Fruit fly (Drosophila melanogaster) whole organism, prepupa: ENCODE measurements around the gene mask.

Source experiments
- CG3919 ChIP-seq: fragments of 200-800 bp; sonication (Bioruptor generic); optimal IDR thresholded peaks from 3 replicates; lab custom pipeline; 2016; ENCODE audit warnings: missing biosample characterization, missing genetic modification characterization
- CG8632 ChIP-seq: fragments of 200-800 bp; sonication (Bioruptor generic); optimal IDR thresholded peaks from 3 replicates; lab custom pipeline; 2016; ENCODE audit warnings: missing biosample characterization, missing genetic modification characterization
- Eip93F ChIP-seq: fragments of 200-800 bp; sonication (Bioruptor generic); optimal IDR thresholded peaks from 2 replicates; lab custom pipeline; 2016; ENCODE audit warnings: missing biosample characterization, mild to moderate bottlenecking, missing genetic modification characterization
- Hr38 ChIP-seq: sonication (Bioruptor generic); optimal IDR thresholded peaks from 2 replicates; lab custom pipeline; 2016; ENCODE audit warnings: missing biosample characterization, missing genetic modification characterization
- Lpt ChIP-seq: fragments of 200-800 bp; sonication (Bioruptor generic); optimal IDR thresholded peaks from 3 replicates; lab custom pipeline; 2016; ENCODE audit warnings: missing biosample characterization, missing genetic modification characterization
- achi ChIP-seq: fragments of 200-800 bp; sonication (Bioruptor generic); optimal IDR thresholded peaks from 3 replicates; lab custom pipeline; 2016; ENCODE audit warnings: missing biosample characterization, missing genetic modification characterization
- acj6 ChIP-seq: fragments of 200-800 bp; sonication (Bioruptor generic); optimal IDR thresholded peaks from 3 replicates; lab custom pipeline; 2016; ENCODE audit warnings: missing biosample characterization, missing genetic modification characterization
- lz ChIP-seq: fragments of 200-800 bp; sonication (Bioruptor generic); optimal IDR thresholded peaks from 3 replicates; lab custom pipeline; 2016; ENCODE audit warnings: missing biosample characterization, missing genetic modification characterization

- TF ChIP-seq Hr38 (GFP tag; lab: Kevin White, UChicago) (no peak), CG3919 (GFP tag; lab: Kevin White, UChicago) (peak; percentile 81), Eip93F (GFP tag; lab: Kevin White, UChicago) (no peak), CG8632 (peak; percentile 64), lz (GFP tag; lab: Kevin White, UChicago) (peak; percentile 79), Lpt (no peak), acj6 (GFP tag; lab: Kevin White, UChicago) (peak; percentile 71), achi (GFP tag; lab: Kevin White, UChicago) (peak; percentile 62)
These were observed at the start of gene mask for dm6 chr3R:24230423-24231205.
